Fruit fly (Drosophila melanogaster): ENCODE data around the gene CG8001.

The CG8001 gene

dm6 chr3L:1808631-1809030 is 52.7 kb downstream of the CG8001 start (continued):
- TF ChIP-seq D (optimal IDR thresholded peaks at IDR 0.05) (no peak), D (GFP tag; optimal IDR thresholded peaks at IDR 0.05) (peak; percentile 68), CG8478 (optimal IDR thresholded peaks at IDR 0.05) (no peak), zf30C (GFP tag; optimal IDR thresholded peaks at IDR 0.05) (peak; percentile 19), bbx (GFP tag; IDR thresholded peaks at IDR 0.05; ENCODE audit: partially characterized antibody) (no peak), CG14014 (GFP tag; IDR thresholded peaks at IDR 0.05) (peak; percentile 95), wek (GFP tag; optimal IDR thresholded peaks at IDR 0.05) (peak; percentile 75), Adf1 (GFP tag; IDR thresholded peaks at IDR 0.05) (peak; percentile 67), CrebB (tag; optimal IDR thresholded peaks at IDR 0.05) (peak; percentile 88), Rfx (GFP tag; IDR thresholded peaks at IDR 0.05) (peak; percentile 97), exex (tag; optimal IDR thresholded peaks at IDR 0.05) (peak; percentile 50), nmo (GFP tag; optimal IDR thresholded peaks at IDR 0.05) (peak; percentile 86), CG30403 (GFP tag; optimal IDR thresholded peaks at IDR 0.05) (peak; percentile 88), NC2β (GFP tag; optimal IDR thresholded peaks at IDR 0.05) (peak; percentile 70), CG8388 (GFP tag; optimal IDR thresholded peaks at IDR 0.05) (peak; percentile 83), pita (GFP tag; optimal IDR thresholded peaks at IDR 0.05) (no peak), CG3726 (GFP tag; IDR thresholded peaks at IDR 0.05) (peak; percentile 80), lilli (GFP tag; optimal IDR thresholded peaks at IDR 0.05) (peak; percentile 92), bigmax (GFP tag; optimal IDR thresholded peaks at IDR 0.05) (peak; percentile 2), CG33213 (GFP tag; optimal IDR thresholded peaks at IDR 0.05) (peak; percentile 87), trem (tag; optimal IDR thresholded peaks at IDR 0.05) (peak; percentile 44), oc (tag; optimal IDR thresholded peaks at IDR 0.05) (peak; percentile 88), hkb (optimal IDR thresholded peaks at IDR 0.05) (no peak), hkb (GFP tag; IDR thresholded peaks at IDR 0.05) (peak; percentile 93), Six4 (GFP tag; optimal IDR thresholded peaks at IDR 0.05) (peak; percentile 89), CG32532 (GFP tag; IDR thresholded peaks at IDR 0.05) (peak; percentile 93), ranshi (GFP tag; IDR thresholded peaks at IDR 0.05) (peak; percentile 92), CG3995 (GFP tag; optimal IDR thresholded peaks at IDR 0.05) (peak; percentile 6), CG31388 (GFP tag; optimal IDR thresholded peaks at IDR 0.05) (peak; percentile 67), jing (GFP tag; optimal IDR thresholded peaks at IDR 0.05) (peak; percentile 73), abd-A (tag; optimal IDR thresholded peaks at IDR 0.05) (peak; percentile 89), CG7786 (GFP tag; optimal IDR thresholded peaks at IDR 0.05) (peak; percentile 85), CG14860 (GFP tag; IDR thresholded peaks at IDR 0.05; ENCODE audit: partially characterized antibody) (no peak), sens (GFP tag) (peak; percentile 98), dati (GFP tag; IDR thresholded peaks at IDR 0.05) (peak; percentile 62), Atf6 (GFP tag; IDR thresholded peaks at IDR 0.05) (peak; percentile 95), schlank (tag; optimal IDR thresholded peaks at IDR 0.05) (peak; percentile 80), trh (GFP tag; optimal IDR thresholded peaks at IDR 0.05) (peak; percentile 75), CG10321 (GFP tag; IDR thresholded peaks at IDR 0.05) (peak; percentile 70), CG11560 (tag; IDR thresholded peaks at IDR 0.05) (peak; percentile 79), CG7987 (GFP tag; optimal IDR thresholded peaks at IDR 0.05) (peak; percentile 81), wdn (GFP tag; IDR thresholded peaks at IDR 0.05) (peak; percentile 86), sna (GFP tag; IDR thresholded peaks at IDR 0.05; ENCODE audit: partially characterized antibody) (no peak), CG6689 (GFP tag; IDR thresholded peaks at IDR 0.05) (peak; percentile 90), MTF-1 (GFP tag; optimal IDR thresholded peaks at IDR 0.05; ENCODE audit: borderline replicate concordance) (peak; percentile 80), CG6854 (GFP tag; optimal IDR thresholded peaks at IDR 0.05) (peak; percentile 73), peb (GFP tag; IDR thresholded peaks at IDR 0.05) (peak; percentile 73), CG14050 (GFP tag; IDR thresholded peaks at IDR 0.05) (peak; percentile 90), CG17385 (GFP tag; optimal IDR thresholded peaks at IDR 0.05) (peak; percentile 87), lab (GFP tag; optimal IDR thresholded peaks at IDR 0.05) (peak; percentile 94), CG7839 (tag; optimal IDR thresholded peaks at IDR 0.05) (peak; percentile 93), Dek (tag; optimal IDR thresholded peaks at IDR 0.05) (peak; percentile 85)
